Worm (Caenorhabditis elegans) whole organism, L1 larva: ENCODE results near the gene F31F6.1.

ENCODE experiments used
- F16B12.6 ChIP-seq: fragments of 150-350 bp; optimal IDR thresholded peaks from 2 replicates; lab custom pipeline; 2014; ENCODE audit warnings: missing biosample characterization, missing genetic modification characterization
- Y116A8C.19 ChIP-seq: sonication (generic microtip); optimal IDR thresholded peaks from 2 replicates; lab custom pipeline; 2016; ENCODE audit warnings: missing compliant biosample characterization, missing genetic modification characterization, borderline replicate concordance
- aha-1 ChIP-seq: fragments of 150-350 bp; optimal IDR thresholded peaks from 2 replicates; lab custom pipeline; 2014; ENCODE audit warnings: missing biosample characterization, missing genetic modification characterization
- alr-1 ChIP-seq: fragments of 200-800 bp; sonication (Bioruptor generic); optimal IDR thresholded peaks from 2 replicates; lab custom pipeline; 2018; ENCODE audit warnings: borderline replicate concordance, mild to moderate bottlenecking, missing genetic modification characterization, missing compliant biosample characterization
- blmp-1 ChIP-seq: fragments of 150-350 bp; optimal IDR thresholded peaks from 2 replicates; lab custom pipeline; 2014; ENCODE audit warnings: missing biosample characterization, missing genetic modification characterization
- ceh-63 ChIP-seq: fragments of 200-800 bp; sonication (Bioruptor generic); optimal IDR thresholded peaks from 2 replicates; lab custom pipeline; 2018; ENCODE audit warnings: mild to moderate bottlenecking, missing genetic modification characterization, missing compliant biosample characterization
- ceh-8 ChIP-seq: fragments of 200-800 bp; sonication (Bioruptor generic); optimal IDR thresholded peaks from 2 replicates; lab custom pipeline; 2018; ENCODE audit warnings: mild to moderate bottlenecking, missing genetic modification characterization, moderate library complexity, missing compliant biosample characterization
- ceh-90 ChIP-seq: sonication (generic microtip); optimal IDR thresholded peaks from 2 replicates; lab custom pipeline; 2016; ENCODE audit warnings: missing genetic modification characterization, missing compliant biosample characterization
- egl-13 ChIP-seq: sonication (generic microtip); optimal IDR thresholded peaks from 2 replicates; lab custom pipeline; 2016; ENCODE audit warnings: missing genotype, missing genetic modification reagents, missing genetic modification characterization, missing compliant biosample characterization
- elt-3 ChIP-seq, 6 experiments: fragments of 150-350 bp in 1 of 6; sonication (generic microtip); optimal IDR thresholded peaks; 2 replicates each; lab custom pipeline; 2017 to 2018; ENCODE audit warnings: missing biosample characterization in 6 of 6, missing genetic modification characterization in 6 of 6, inconsistent platforms in 1 of 6
- fkh-10 ChIP-seq: sonication (generic microtip); optimal IDR thresholded peaks from 2 replicates; lab custom pipeline; 2017; ENCODE audit warnings: missing biosample characterization, missing genetic modification reagents, missing genetic modification characterization
- fkh-4 ChIP-seq: sonication (generic microtip); optimal IDR thresholded peaks from 2 replicates; lab custom pipeline; 2016; ENCODE audit warnings: missing compliant biosample characterization, missing genetic modification characterization, borderline replicate concordance
- grh-1 ChIP-seq: fragments of 200-800 bp; sonication (Bioruptor generic); IDR thresholded peaks from 2 replicates; pipeline ENCODE4 v1.3.6; 2022; ENCODE audit warnings: missing genetic modification reagents, missing genetic modification characterization, missing compliant biosample characterization
- isw-1 ChIP-seq: fragments of 200-800 bp; sonication (Bioruptor generic); IDR thresholded peaks from 2 replicates; pipeline ENCODE4 v1.3.6; 2022; ENCODE audit warnings: missing genetic modification characterization, missing compliant biosample characterization
- lin-13 ChIP-seq: fragments of 150-350 bp; optimal IDR thresholded peaks from 2 replicates; lab custom pipeline; 2014; ENCODE audit warnings: missing biosample characterization, missing genetic modification reagents, missing genetic modification characterization
- lir-3 ChIP-seq: sonication (generic microtip); optimal IDR thresholded peaks from 2 replicates; lab custom pipeline; 2016; ENCODE audit warnings: mild to moderate bottlenecking, missing genetic modification characterization, moderate library complexity, missing compliant biosample characterization; ENCODE audit not compliant: poor library complexity
- mab-9 ChIP-seq: fragments of 200-800 bp; sonication (Bioruptor generic); IDR thresholded peaks from 2 replicates; pipeline ENCODE4 v1.3.6; 2022; ENCODE audit warnings: missing genetic modification reagents, missing genetic modification characterization, missing compliant biosample characterization
- mdl-1 ChIP-seq, 2 experiments: fragments of 150-350 bp; optimal IDR thresholded peaks; 2 replicates each; lab custom pipeline; 2014 to 2017; ENCODE audit warnings: missing biosample characterization in 2 of 2, missing genetic modification characterization in 2 of 2, inconsistent platforms in 1 of 2
- nhr-11 ChIP-seq: fragments of 150-350 bp; optimal IDR thresholded peaks from 2 replicates; lab custom pipeline; 2014; ENCODE audit warnings: missing biosample characterization, missing genetic modification characterization
- nhr-47 ChIP-seq: sonication (generic microtip); optimal IDR thresholded peaks from 2 replicates; lab custom pipeline; 2016; ENCODE audit warnings: mild to moderate bottlenecking, missing genetic modification characterization, moderate library complexity, missing compliant biosample characterization
- pqm-1 ChIP-seq: sonication (generic microtip); optimal IDR thresholded peaks from 3 replicates; lab custom pipeline; 2017; ENCODE audit warnings: missing biosample characterization, missing genetic modification characterization
- rnt-1 ChIP-seq: sonication (generic microtip); optimal IDR thresholded peaks from 2 replicates; lab custom pipeline; 2016; ENCODE audit warnings: mild to moderate bottlenecking, missing genetic modification characterization, moderate library complexity, missing compliant biosample characterization
- skn-1 ChIP-seq: fragments of 150-350 bp; optimal IDR thresholded peaks from 2 replicates; lab custom pipeline; 2014; ENCODE audit warnings: missing biosample characterization, missing genetic modification characterization
- sox-4 ChIP-seq: sonication (generic microtip); optimal IDR thresholded peaks from 2 replicates; lab custom pipeline; 2016; ENCODE audit warnings: missing genetic modification characterization, missing compliant biosample characterization
- sup-37 ChIP-seq: fragments of 200-800 bp; sonication (Bioruptor generic); optimal IDR thresholded peaks from 2 replicates; lab custom pipeline; 2018; ENCODE audit warnings: mild to moderate bottlenecking, missing genetic modification characterization, missing compliant biosample characterization
- swsn-7 ChIP-seq: sonication (generic microtip); optimal IDR thresholded peaks from 2 replicates; lab custom pipeline; 2016; ENCODE audit warnings: missing genetic modification characterization, missing compliant biosample characterization
- tlp-1 ChIP-seq: fragments of 150-350 bp; optimal IDR thresholded peaks from 2 replicates; lab custom pipeline; 2014; ENCODE audit warnings: missing biosample characterization, missing genetic modification characterization
- unc-130 ChIP-seq: fragments of 150-350 bp; optimal IDR thresholded peaks from 2 replicates; lab custom pipeline; 2017; ENCODE audit warnings: missing biosample characterization, missing genetic modification characterization, inconsistent platforms
- unc-30 ChIP-seq: sonication (generic microtip); optimal IDR thresholded peaks from 2 replicates; lab custom pipeline; 2017; ENCODE audit warnings: missing biosample characterization, missing genetic modification characterization
- unc-62 ChIP-seq: fragments of 150-350 bp; optimal IDR thresholded peaks from 2 replicates; lab custom pipeline; 2014; ENCODE audit warnings: missing biosample characterization, missing genetic modification reagents, missing genetic modification characterization
- unc-98 ChIP-seq: fragments of 200-800 bp; sonication (Bioruptor generic); IDR thresholded peaks from 2 replicates; pipeline ENCODE4 v1.3.6; 2022; ENCODE audit warnings: missing genetic modification characterization, missing compliant biosample characterization
- vab-15 ChIP-seq: sonication (generic microtip); optimal IDR thresholded peaks from 2 replicates; lab custom pipeline; 2017; ENCODE audit warnings: missing genotype, mild to moderate bottlenecking, missing genetic modification characterization, missing compliant biosample characterization
- ztf-11 ChIP-seq, 2 experiments: sonication (generic microtip); optimal IDR thresholded peaks; 2 replicates each; lab custom pipeline; 2016 to 2017; ENCODE audit warnings: missing genetic modification characterization in 2 of 2, missing biosample characterization in 1 of 2, missing compliant biosample characterization in 1 of 2

F31F6.1 gene

ce11 chrX:14818464-14819259 lies 49.4 kb downstream of the F31F6.1 start, which contains the start of gene epn-1 (continued):
- TF ChIP-seq nhr-11 (tag; lab: Kevin White, UChicago) (peak; percentile 96), elt-3 (tag; optimal IDR thresholded peaks at IDR 0.05; lab: Kevin White, UChicago) (peak in 4 of 6 experiments; percentile 17 to 82 (median 54)), rnt-1 (tag; lab: Kevin White, UChicago) (peak; percentile 94), nhr-47 (peak; percentile 99), mab-9 (GFP tag; lab: Robert Waterston, UW) (peak; percentile 91), blmp-1 (tag; lab: Kevin White, UChicago) (peak; percentile 52), swsn-7 (tag; lab: Kevin White, UChicago) (peak; percentile 99), alr-1 (tag; lab: Kevin White, UChicago) (no peak), sox-4 (tag; lab: Kevin White, UChicago) (peak; percentile 96), fkh-4 (tag; lab: Kevin White, UChicago) (peak; percentile 89), ceh-8 (GFP tag; lab: Kevin White, UChicago) (peak; percentile 94), sup-37 (GFP tag; lab: Kevin White, UChicago) (peak; percentile 94), Y116A8C.19 (peak; percentile 27), tlp-1 (tag; lab: Kevin White, UChicago) (no peak), pqm-1 (tag; lab: Kevin White, UChicago) (no peak), lir-3 (peak; percentile 83), lin-13 (peak; percentile 93), unc-30 (tag; lab: Kevin White, UChicago) (no peak), grh-1 (GFP tag; lab: Robert Waterston, UW) (peak; percentile 94), unc-130 (tag; lab: Kevin White, UChicago) (peak; percentile 82), unc-98 (GFP tag; lab: Robert Waterston, UW) (peak; percentile 74), skn-1 (peak; percentile 80), ceh-63 (GFP tag; lab: Kevin White, UChicago) (no peak), isw-1 (GFP tag; lab: Robert Waterston, UW) (peak; percentile 94), ztf-11 (tag; optimal IDR thresholded peaks at IDR 0.05; lab: Kevin White, UChicago) (peak in 1 of 2 experiments; percentile 91), unc-62 (GFP tag; lab: Kevin White, UChicago) (no peak), mdl-1 (tag; optimal IDR thresholded peaks at IDR 0.05; lab: Kevin White, UChicago) (peak; percentile 95 to 99), vab-15 (tag; lab: Kevin White, UChicago) (no peak), ceh-90 (peak; percentile 27), egl-13 (tag; lab: Kevin White, UChicago) (peak; percentile 98), fkh-10 (GFP tag; lab: Kevin White, UChicago) (peak; percentile 85), F16B12.6 (peak; percentile 26), aha-1 (tag; lab: Kevin White, UChicago) (peak; percentile 83)
- TF ChIP-seq, all 84 proteins: peak for 68
